Fruit fly (Drosophila melanogaster): Measurements from ENCODE around the gene eIF3g1.
A peak's percentile ranks its signal among the peaks of the same experiment; 100 is the strongest.

eIF3g1 gene

dm6 chrX:2610236-2610635 lies at the start of gene eIF3g1:
Gene eIF3g1 (minus strand): TSS chrX:2610336.
- TF ChIP-seq pzg (GFP tag; optimal IDR thresholded peaks at IDR 0.05) (peak; percentile 41), CG9797 (GFP tag; optimal IDR thresholded peaks at IDR 0.05) (peak; percentile 12), gfzf (GFP tag; optimal IDR thresholded peaks at IDR 0.05) (peak; percentile 70), MESR4 (GFP tag; optimal IDR thresholded peaks at IDR 0.05) (peak; percentile 85), Dp (GFP tag; optimal IDR thresholded peaks at IDR 0.05) (peak; percentile 27)

dm6 chrX:2659430-2660075 lies 49.4 kb upstream of the eIF3g1 start:
- no peak for TF ChIP-seq CG12299 (tag; optimal IDR thresholded peaks at IDR 0.05)
- no peak for TF ChIP-seq CG4707 (GFP tag; optimal IDR thresholded peaks at IDR 0.05)
- no peak for TF ChIP-seq sc (optimal IDR thresholded peaks at IDR 0.05)
- no peak for TF ChIP-seq sc (GFP tag; optimal IDR thresholded peaks at IDR 0.05)
- no peak for TF ChIP-seq CG30020 (tag; optimal IDR thresholded peaks at IDR 0.05)
- no peak for TF ChIP-seq CG10274 (GFP tag; optimal IDR thresholded peaks at IDR 0.05)
- TF ChIP-seq Deaf1 (tag; optimal IDR thresholded peaks at IDR 0.05), result no peak
- TF ChIP-seq Mes4 (GFP tag; optimal IDR thresholded peaks at IDR 0.05), result no peak
- TF ChIP-seq zfh2 (GFP tag; optimal IDR thresholded peaks at IDR 0.05), result no peak
- TF ChIP-seq CTCF (GFP tag; optimal IDR thresholded peaks at IDR 0.05), result peak; percentile 88
- TF ChIP-seq zf30C (GFP tag; optimal IDR thresholded peaks at IDR 0.05), result peak; percentile 61
- no peak for TF ChIP-seq dm (GFP tag; optimal IDR thresholded peaks at IDR 0.05)
- no peak for TF ChIP-seq lov (optimal IDR thresholded peaks at IDR 0.05)
- TF ChIP-seq lov (GFP tag; IDR thresholded peaks at IDR 0.05), result 0 out of 3 replicates have a peak, but pooled peaks have one; percentile 50
- TF ChIP-seq CG6791 (GFP tag; IDR thresholded peaks at IDR 0.05; ENCODE audit: partially characterized antibody), result no peak
- TF ChIP-seq CG18262 (tag; optimal IDR thresholded peaks at IDR 0.05), result peak; percentile 6
- TF ChIP-seq sens (GFP tag), result peak; percentile 79
- TF ChIP-seq unc-4 (GFP tag; IDR thresholded peaks at IDR 0.05; ENCODE audit: partially characterized antibody), result no peak
- TF ChIP-seq CG10462 (GFP tag; optimal IDR thresholded peaks at IDR 0.05), result no peak
- TF ChIP-seq Dfd (GFP tag; optimal IDR thresholded peaks at IDR 0.05), result no peak
- TF ChIP-seq CG8478 (optimal IDR thresholded peaks at IDR 0.05), result no peak
- peak; percentile 54 for TF ChIP-seq CG6254 (GFP tag; optimal IDR thresholded peaks at IDR 0.05)
- TF ChIP-seq bsh (GFP tag; optimal IDR thresholded peaks at IDR 0.05), result peak in 1 of 2 experiments; percentile 8
- peak; percentile 93 for TF ChIP-seq CG14965 (GFP tag; optimal IDR thresholded peaks at IDR 0.05; ENCODE audit: borderline replicate concordance)
- no peak for TF ChIP-seq CG12942 (GFP tag; optimal IDR thresholded peaks at IDR 0.05)
- TF ChIP-seq CG1603 (tag; optimal IDR thresholded peaks at IDR 0.05), result no peak
- no peak for TF ChIP-seq CG4730 (GFP tag; IDR thresholded peaks at IDR 0.05)
- no peak for TF ChIP-seq CG3995 (GFP tag; optimal IDR thresholded peaks at IDR 0.05)
- no peak for TF ChIP-seq sob (GFP tag; IDR thresholded peaks at IDR 0.05)
- peak; percentile 5 for TF ChIP-seq CG10979 (tag; optimal IDR thresholded peaks at IDR 0.05)
- no peak for TF ChIP-seq Aef1 (GFP tag; IDR thresholded peaks at IDR 0.05)
- no peak for TF ChIP-seq ranshi (GFP tag; IDR thresholded peaks at IDR 0.05)
- TF ChIP-seq pb (GFP tag; optimal IDR thresholded peaks at IDR 0.05), result no peak
- no peak for TF ChIP-seq usp (GFP tag; optimal IDR thresholded peaks at IDR 0.05)
- TF ChIP-seq Hey (tag; optimal IDR thresholded peaks at IDR 0.05), result no peak
- TF ChIP-seq scrt (GFP tag; optimal IDR thresholded peaks at IDR 0.05), result no peak
- TF ChIP-seq CG34376 (GFP tag; optimal IDR thresholded peaks at IDR 0.05), result no peak
- no peak for TF ChIP-seq CkIIα-i1 (GFP tag; IDR thresholded peaks at IDR 0.05)
- peak; percentile 16 for TF ChIP-seq phol (tag; optimal IDR thresholded peaks at IDR 0.05)
- peak; percentile 12 for TF ChIP-seq ATbp (GFP tag; optimal IDR thresholded peaks at IDR 0.05)
- peak; percentile 3 for TF ChIP-seq CG2712 (tag; optimal IDR thresholded peaks at IDR 0.05)
- TF ChIP-seq pho (GFP tag; optimal IDR thresholded peaks at IDR 0.05), result no peak
- TF ChIP-seq Max (GFP tag; optimal IDR thresholded peaks at IDR 0.05), result no peak
- no peak for TF ChIP-seq seq (GFP tag; IDR thresholded peaks at IDR 0.05)
- 0 out of 2 replicates have a peak, but pooled peaks have one; percentile 26 for TF ChIP-seq CG31441 (GFP tag; IDR thresholded peaks at IDR 0.05)
